Worm (Caenorhabditis elegans) whole organism, L4/young adult: ENCODE data around the gene acp-2.
"Not testable (repeated sequence)": the region's sequence is repeated elsewhere in the genome, so short reads cannot be mapped to it uniquely, and the experiment has no call there.

Experiments used
- W03F9.2 ChIP-seq: fragments of 150-350 bp; optimal IDR thresholded peaks from 2 replicates; lab custom pipeline; 2014; ENCODE audit warnings: missing biosample characterization, missing genetic modification characterization
- dao-5 ChIP-seq: sonication (generic microtip); optimal IDR thresholded peaks from 2 replicates; lab custom pipeline; 2016; ENCODE audit warnings: missing genotype, missing genetic modification characterization, moderate library complexity, missing compliant biosample characterization
- him-1 ChIP-seq: sonication (generic microtip); optimal IDR thresholded peaks from 2 replicates; lab custom pipeline; 2016; ENCODE audit warnings: missing genotype, missing genetic modification reagents, missing genetic modification characterization, missing compliant biosample characterization

Gene acp-2

DNA sequence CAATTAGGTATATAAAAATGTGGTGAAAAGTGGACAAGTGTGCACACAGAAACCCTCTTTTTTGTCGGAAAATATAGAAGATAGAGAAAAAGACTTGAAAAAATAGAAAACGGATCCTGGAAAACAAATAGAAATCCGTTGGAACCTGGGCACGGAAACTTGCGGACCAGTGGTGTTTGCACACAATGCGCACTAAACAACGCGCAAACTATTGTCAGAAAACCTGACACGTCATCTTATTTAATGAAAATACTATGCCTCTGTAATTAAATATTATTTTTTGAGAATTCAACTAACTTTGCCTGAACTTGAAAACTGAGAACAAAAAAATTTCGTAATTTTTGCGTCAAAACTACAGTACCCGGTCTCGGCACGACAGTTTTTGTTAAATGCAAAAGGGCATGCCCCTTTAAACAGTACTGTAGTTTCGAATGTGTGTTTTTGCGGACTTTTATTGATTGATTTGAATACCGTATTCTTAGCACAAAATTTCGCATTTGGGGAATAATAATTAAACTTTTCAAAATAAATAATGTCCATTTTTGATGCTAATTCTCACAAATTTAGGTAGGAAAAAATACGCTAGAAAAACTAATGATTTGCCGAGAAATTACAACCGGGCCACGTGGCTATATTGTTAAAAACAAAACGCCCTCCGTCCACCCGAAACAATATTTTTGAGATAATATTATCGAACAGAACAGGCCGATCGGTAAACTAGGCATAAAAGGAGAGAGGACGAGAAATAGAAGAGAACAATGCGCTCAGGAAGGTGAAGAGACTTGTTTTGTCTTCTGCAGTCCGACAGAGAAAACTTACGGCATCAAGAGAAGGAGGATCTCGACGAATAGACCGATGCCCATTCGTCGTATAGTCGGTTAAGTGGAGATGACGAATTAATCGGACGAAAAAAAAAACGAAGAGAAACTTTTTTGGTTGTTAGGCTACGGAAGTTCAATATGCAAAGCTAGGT lies 2.6 kb downstream of the acp-2 start:
- TF ChIP-seq dao-5 = no peak
- peak; percentile 31 for TF ChIP-seq W03F9.2 (tag; lab: Kevin White, UChicago)

DNA sequence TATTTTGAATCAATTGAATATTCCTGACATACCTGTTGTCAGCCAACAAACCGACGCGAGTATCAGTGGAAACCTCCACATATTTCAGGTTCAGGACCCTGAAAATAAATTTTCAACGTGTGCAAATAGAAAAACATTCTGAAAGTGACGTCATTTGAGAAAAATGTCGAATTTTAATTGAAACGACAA lies 3.2 kb downstream of the acp-2 start, which contains the start of gene F14E5.2:
Gene F14E5.2, minus strand, starts transcription at position 101 of the 189 bp plus-strand sequence.
- TF ChIP-seq dao-5 (no peak), W03F9.2 (tag; lab: Kevin White, UChicago) (no peak), him-1 (tag; lab: Kevin White, UChicago) (no peak)

DNA sequence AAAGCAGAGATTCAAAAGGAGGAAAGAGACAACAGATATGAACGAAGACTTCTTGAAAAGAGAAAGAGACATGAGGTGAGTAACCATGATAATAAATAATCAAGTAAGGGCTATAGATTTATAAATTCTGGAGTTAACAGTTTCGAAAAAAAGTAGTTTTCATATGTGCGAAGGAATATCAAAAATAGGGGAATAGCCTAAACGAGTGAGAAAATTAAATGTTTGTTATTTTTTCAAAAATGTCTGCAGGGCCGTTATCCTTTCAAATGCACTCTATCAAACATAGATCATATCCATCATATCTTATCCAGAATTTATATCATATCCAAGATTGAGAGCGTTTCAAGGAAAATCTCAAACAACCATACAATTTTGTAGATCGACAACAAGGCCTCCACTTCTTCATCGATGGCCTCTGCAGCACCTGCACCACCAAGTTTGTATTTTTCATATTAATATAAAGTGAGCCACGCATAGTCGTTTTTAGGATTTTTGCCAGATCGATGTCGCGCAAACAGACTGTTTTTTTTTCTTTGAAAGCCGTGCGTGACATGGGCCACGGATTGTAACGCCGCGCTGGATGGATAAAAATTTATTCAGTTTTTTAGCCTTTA lies 11.0 kb downstream of the acp-2 start:
- TF ChIP-seq him-1 (tag; lab: Kevin White, UChicago) (no peak), dao-5 (no peak), W03F9.2 (tag; lab: Kevin White, UChicago) (no peak)

DNA sequence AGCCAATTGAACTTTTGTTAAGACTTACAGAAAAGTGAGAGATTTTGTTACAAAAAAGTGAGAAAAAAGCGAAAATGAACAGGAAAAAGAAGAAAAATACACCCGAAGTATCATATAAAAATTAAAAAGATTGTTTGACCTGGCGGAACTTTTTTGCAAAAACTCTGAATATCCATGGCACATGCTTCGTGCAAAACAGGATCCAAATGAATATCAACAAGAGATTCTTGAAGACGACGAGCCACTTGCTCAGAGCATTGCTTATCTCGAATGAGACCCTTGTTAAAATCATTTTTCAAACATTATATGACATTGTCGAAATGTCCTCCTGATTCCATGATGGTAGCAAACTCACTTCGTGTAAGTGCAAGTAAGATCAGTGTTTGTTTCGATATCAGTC lies 12.1 kb downstream of the acp-2 start, which contains the start of gene F14E5.8:
Gene F14E5.8, plus strand, starts transcription at position 301 of the 400 bp plus-strand sequence.
- not testable (repeated sequence) for TF ChIP-seq him-1 (tag; lab: Kevin White, UChicago); W03F9.2 (tag; lab: Kevin White, UChicago); dao-5

DNA sequence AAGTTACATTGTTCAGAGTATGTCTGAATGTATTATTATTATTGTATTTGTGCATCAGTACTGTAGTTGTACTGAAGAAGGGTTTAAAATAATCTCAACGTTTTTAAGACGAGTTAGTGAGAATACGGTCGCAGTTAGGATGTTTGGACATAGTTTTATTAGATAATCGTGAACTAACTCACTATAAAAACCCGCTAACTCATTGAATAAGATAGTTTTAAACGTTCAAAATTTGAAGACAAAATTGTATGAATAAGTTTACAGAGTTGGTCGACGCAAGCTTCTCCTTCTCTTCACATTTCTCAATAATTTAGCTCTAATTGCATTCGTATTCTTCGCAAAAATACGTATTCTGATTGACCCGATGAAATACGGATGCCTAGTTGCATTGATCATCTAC lies 12.8 kb downstream of the acp-2 start:
- TF ChIP-seq W03F9.2 (tag; lab: Kevin White, UChicago) (no peak), dao-5 (no peak), him-1 (tag; lab: Kevin White, UChicago) (no peak)

DNA sequence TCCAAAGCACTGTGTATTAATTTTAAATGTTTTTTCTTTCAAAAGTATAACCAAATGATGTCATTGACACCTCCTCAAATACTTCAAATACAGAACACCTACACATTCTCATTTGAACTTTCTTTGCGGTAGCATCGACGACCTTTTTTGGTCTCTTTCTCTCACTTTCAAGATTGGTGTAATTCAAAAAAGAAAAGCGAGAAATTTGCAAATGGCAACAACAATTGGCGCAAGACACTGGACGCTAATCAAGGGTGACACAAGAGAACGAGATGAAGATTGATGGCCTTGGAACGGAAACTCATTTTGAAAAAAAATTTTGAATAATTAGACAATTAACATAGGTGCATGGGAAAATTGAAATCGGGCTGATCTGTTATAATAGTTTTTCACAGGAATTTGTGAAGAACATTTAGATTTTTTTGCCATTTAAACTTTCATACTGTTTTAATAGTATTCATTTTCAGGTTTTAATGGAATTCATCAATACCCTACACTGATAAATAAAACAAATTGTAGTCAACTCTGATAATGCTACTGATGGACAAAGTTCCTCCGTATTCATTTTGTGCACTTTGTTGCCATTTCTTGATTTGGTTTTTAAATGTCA lies 14.7 kb downstream of the acp-2 start, which contains the start of gene fdgt-2:
Gene fdgt-2, plus strand, starts transcription at position 560 of the 610 bp plus-strand sequence.
- TF ChIP-seq him-1 (tag; lab: Kevin White, UChicago) (no peak), dao-5 (no peak), W03F9.2 (tag; lab: Kevin White, UChicago) (no peak)

DNA sequence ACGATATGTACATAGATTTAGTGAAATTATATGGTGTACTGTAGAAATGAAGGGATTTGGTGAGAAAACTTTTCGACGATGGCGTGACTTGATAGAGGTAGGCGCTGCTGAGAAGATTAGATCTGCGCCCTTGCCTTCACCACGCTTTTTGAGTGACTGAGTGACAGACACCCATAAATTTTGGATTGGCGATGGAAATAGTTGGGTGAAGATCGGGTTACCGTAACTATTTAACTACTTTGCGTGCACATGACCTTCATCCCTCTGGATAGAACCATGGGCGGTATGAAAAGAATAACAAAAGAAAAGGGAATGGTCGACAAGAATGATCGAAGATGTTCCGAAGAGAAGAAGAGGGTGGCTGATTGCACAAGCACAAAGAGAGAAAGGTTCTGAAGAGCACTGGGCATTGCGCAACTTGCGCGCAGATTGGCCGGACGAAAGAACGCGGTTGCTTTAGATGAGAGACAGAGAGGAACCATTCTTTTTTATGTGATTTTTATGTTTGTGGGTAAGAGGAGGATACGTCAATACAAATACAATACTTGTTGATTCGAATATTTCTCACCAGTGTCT lies 16.3 kb downstream of the acp-2 start:
- TF ChIP-seq dao-5 = no peak
- TF ChIP-seq him-1 (tag; lab: Kevin White, UChicago) = no peak
- no peak for TF ChIP-seq W03F9.2 (tag; lab: Kevin White, UChicago)

DNA sequence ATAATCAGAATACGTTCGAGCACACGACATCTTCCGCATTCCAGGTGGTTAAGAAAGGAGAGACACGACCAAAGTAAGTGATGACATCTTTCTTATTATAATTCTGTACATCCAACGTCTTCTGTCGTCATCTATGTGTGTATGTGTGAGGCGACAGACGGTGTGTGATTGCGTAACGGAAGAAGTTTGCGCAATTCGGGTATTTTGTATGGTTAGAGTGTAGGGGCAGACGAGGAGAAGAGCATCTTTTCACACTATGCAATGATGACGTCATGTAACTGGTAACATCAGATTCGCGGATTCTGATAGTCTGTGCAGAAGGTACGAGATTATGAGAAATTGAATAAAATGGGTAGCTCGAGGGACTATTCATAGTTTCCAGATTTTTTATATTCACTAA lies 16.8 kb downstream of the acp-2 start:
- TF ChIP-seq him-1 (tag; lab: Kevin White, UChicago) (no peak), W03F9.2 (tag; lab: Kevin White, UChicago) (no peak), dao-5 (no peak)

DNA sequence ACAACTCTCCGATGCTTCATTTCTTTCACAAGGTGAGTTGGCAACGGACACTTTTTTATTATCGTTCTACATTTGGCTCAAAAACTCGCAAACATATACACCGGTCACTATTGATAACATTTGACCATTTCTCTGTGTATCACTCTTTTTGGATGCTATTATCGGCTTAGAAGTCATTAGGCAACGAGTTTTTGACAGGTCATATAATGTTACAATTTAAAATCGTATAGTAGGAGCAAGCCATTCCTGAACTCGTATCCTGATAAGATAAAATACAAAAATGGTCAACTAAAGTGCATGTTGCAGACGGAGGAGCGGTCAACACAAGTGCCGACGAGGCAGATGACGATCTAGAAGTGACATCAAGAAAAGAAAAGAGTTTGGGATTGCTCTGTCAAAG lies 18.9 kb downstream of the acp-2 start:
- TF ChIP-seq him-1 (tag; lab: Kevin White, UChicago) (no peak), dao-5 (no peak), W03F9.2 (tag; lab: Kevin White, UChicago) (no peak)

DNA sequence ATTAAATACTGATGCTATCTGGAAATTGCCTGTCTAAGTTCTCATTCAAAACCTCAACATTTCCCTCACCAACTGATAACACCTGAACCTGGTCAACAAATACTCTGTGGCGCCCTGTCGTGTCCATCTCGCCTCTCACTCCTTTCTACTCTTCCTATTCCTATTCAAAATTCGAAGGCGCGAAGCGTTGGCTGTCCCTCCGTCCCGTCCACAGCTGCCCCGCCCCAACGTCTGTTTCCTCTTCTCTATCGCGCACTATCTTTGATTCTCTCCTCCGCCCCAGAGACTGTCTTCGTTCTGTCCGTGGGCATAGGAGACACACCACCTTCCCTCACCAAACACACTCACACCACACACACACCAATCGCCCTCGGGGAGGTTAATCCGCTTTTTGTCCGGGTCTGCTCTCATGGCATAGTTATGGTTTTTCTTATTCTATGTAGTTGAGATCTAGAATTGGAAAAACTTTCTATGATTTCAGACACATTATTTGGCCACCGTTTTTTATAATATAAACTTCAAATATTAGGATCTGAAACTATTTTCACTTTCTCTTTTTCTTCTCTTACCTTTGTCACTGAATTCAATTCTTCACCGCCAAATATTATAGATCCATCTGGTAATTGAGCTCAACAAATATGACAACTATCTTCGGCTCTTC lies 19.7 kb downstream of the acp-2 start, which contains the start of gene efl-3:
Gene efl-3, plus strand, starts transcription at position 611 of the 661 bp plus-strand sequence.
- TF ChIP-seq dao-5 (no peak), him-1 (tag; lab: Kevin White, UChicago) (no peak), W03F9.2 (tag; lab: Kevin White, UChicago) (no peak)

DNA sequence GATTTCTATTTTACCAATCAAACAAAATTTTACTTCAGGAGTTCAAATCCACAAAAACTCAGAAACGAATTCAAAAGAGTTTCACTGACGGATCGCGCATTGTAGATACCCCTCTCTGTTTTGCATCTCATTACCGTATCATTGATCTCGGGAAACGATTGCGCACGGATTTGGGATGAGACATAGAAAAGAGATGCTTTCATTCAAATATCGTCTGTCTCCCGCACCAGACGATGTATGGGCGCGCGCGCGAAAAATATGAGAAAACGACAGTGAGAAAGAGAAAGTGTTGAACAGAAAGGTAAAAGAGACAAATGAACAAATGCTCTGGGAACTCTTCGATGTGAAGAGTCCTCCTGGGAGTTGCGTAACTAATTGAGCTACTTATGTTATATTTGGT lies 20.9 kb downstream of the acp-2 start:
- TF ChIP-seq him-1 (tag; lab: Kevin White, UChicago) = no peak
- TF ChIP-seq dao-5 = no peak
- no peak for TF ChIP-seq W03F9.2 (tag; lab: Kevin White, UChicago)

DNA sequence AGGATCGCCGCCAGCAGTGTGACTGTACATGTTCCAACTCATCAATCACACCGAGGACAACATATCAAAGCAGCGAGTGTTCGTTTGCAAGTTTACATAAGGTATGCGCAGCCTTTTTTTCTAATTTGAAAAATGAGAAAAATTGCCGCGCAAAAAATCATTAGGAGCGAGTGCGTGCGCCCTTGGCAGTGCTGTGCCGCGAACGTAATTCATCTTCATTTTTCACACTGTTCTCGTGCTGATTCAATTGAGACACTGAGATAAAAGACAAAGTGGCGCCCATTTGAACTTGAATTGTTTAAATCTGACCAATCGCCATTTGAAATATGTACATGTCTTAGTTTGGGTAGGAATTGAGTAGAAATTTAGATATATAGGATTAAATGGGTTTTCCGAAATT lies 22.3 kb downstream of the acp-2 start:
- TF ChIP-seq him-1 (tag; lab: Kevin White, UChicago) (no peak), dao-5 (no peak), W03F9.2 (tag; lab: Kevin White, UChicago) (no peak)

DNA sequence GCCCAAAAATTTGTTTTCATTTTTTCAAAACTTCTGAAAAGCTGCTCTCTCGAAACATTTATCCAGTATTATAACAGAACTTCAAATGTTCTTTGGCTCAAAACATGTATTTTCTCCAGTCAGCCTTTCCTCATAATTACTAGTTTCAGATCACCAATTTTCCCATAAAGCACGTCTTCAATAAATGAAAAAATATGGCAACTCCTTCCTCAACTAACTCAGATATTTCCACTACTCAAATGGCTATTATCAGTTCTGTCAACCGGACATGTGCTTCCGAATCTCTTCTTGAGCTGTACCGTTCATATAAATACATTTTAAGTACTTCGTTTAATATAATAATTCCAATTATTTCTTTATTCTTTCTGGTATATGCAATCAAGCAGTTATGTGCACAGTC lies 24.4 kb downstream of the acp-2 start, which contains the start of gene sra-13:
Gene sra-13, plus strand, starts transcription at position 195 of the 400 bp plus-strand sequence.
- TF ChIP-seq him-1 (tag; lab: Kevin White, UChicago) (no peak), dao-5 (no peak), W03F9.2 (tag; lab: Kevin White, UChicago) (no peak)
